Worm (Caenorhabditis elegans) whole organism, L3 larva: ENCODE data around the gene H03G16.1.

ENCODE experiments used
- R02D3.7 ChIP-seq: fragments of 150-350 bp; optimal IDR thresholded peaks from 2 replicates; lab custom pipeline; 2014; ENCODE audit warnings: missing biosample characterization, missing genetic modification characterization
- ceh-16 ChIP-seq: sonication (generic microtip); optimal IDR thresholded peaks from 2 replicates; lab custom pipeline; 2017; ENCODE audit warnings: missing biosample characterization, missing genetic modification characterization
- ceh-28 ChIP-seq: fragments of 150-350 bp; optimal IDR thresholded peaks from 2 replicates; lab custom pipeline; 2014; ENCODE audit warnings: missing biosample characterization, missing genetic modification reagents, missing genetic modification characterization
- ceh-82 ChIP-seq: fragments of 150-350 bp; optimal IDR thresholded peaks from 2 replicates; lab custom pipeline; 2014; ENCODE audit warnings: missing biosample characterization, missing genetic modification characterization
- egl-27 ChIP-seq: sonication (generic microtip); optimal IDR thresholded peaks from 4 replicates; lab custom pipeline; 2017; ENCODE audit warnings: missing biosample characterization, missing genetic modification reagents, missing genetic modification characterization
- egl-5 ChIP-seq: fragments of 150-350 bp; optimal IDR thresholded peaks from 2 replicates; lab custom pipeline; 2017; ENCODE audit warnings: missing biosample characterization, missing genetic modification reagents, missing genetic modification characterization, inconsistent platforms
- elt-1 ChIP-seq: fragments of 150-350 bp; optimal IDR thresholded peaks from 2 replicates; lab custom pipeline; 2014; ENCODE audit warnings: missing biosample characterization, missing genetic modification characterization
- elt-2 ChIP-seq: sonication (generic microtip); optimal IDR thresholded peaks from 2 replicates; lab custom pipeline; 2016; ENCODE audit warnings: missing genetic modification reagents, mild to moderate bottlenecking, missing genetic modification characterization, missing compliant biosample characterization
- elt-3 ChIP-seq, 3 experiments: fragments of 150-350 bp in 1 of 3; sonication (generic microtip) in 2 of 3; optimal IDR thresholded peaks; 2 replicates in 2 of 3; 4 replicates in 1 of 3; lab custom pipeline; 2014 to 2017; ENCODE audit warnings: missing biosample characterization in 3 of 3, missing genetic modification characterization in 3 of 3
- eor-1 ChIP-seq, 2 experiments: fragments of 150-350 bp; optimal IDR thresholded peaks; 2 replicates each; lab custom pipeline; 2014 to 2018; ENCODE audit warnings: missing biosample characterization in 2 of 2, missing genetic modification characterization in 2 of 2
- hmg-11 ChIP-seq: sonication (generic microtip); optimal IDR thresholded peaks from 2 replicates; lab custom pipeline; 2016; ENCODE audit warnings: missing genetic modification characterization, missing compliant biosample characterization
- jun-1 ChIP-seq: fragments of 150-350 bp; optimal IDR thresholded peaks from 2 replicates; lab custom pipeline; 2014; ENCODE audit warnings: missing biosample characterization, missing genetic modification reagents, missing genetic modification characterization
- lin-15B ChIP-seq: fragments of 150-350 bp; optimal IDR thresholded peaks from 2 replicates; lab custom pipeline; 2014; ENCODE audit warnings: missing biosample characterization, missing genetic modification characterization
- lin-39 ChIP-seq: fragments of 150-350 bp; optimal IDR thresholded peaks from 2 replicates; lab custom pipeline; 2018; ENCODE audit warnings: missing biosample characterization, missing genetic modification reagents, missing genetic modification characterization
- lsy-12 ChIP-seq: sonication (generic microtip); optimal IDR thresholded peaks from 2 replicates; lab custom pipeline; 2016; ENCODE audit warnings: mild to moderate bottlenecking, missing genetic modification characterization, missing compliant biosample characterization
- nfya-1 ChIP-seq: sonication (generic microtip); optimal IDR thresholded peaks from 2 replicates; lab custom pipeline; 2017; ENCODE audit warnings: missing genetic modification characterization, mild to moderate bottlenecking, missing compliant biosample characterization, antibody characterized with exemption, moderate library complexity; ENCODE audit not compliant: insufficient read depth
- nhr-11 ChIP-seq: fragments of 150-350 bp; optimal IDR thresholded peaks from 2 replicates; lab custom pipeline; 2014; ENCODE audit warnings: missing biosample characterization, missing genetic modification characterization
- nhr-12 ChIP-seq: fragments of 150-350 bp; optimal IDR thresholded peaks from 2 replicates; lab custom pipeline; 2014; ENCODE audit warnings: missing biosample characterization, missing genetic modification characterization
- nhr-23 ChIP-seq: fragments of 150-350 bp; optimal IDR thresholded peaks from 2 replicates; lab custom pipeline; 2014; ENCODE audit warnings: missing biosample characterization, missing genetic modification reagents, missing genetic modification characterization
- nhr-25 ChIP-seq: sonication (generic microtip); optimal IDR thresholded peaks from 2 replicates; lab custom pipeline; 2017; ENCODE audit warnings: missing biosample characterization, missing genetic modification characterization
- nhr-28 ChIP-seq: fragments of 150-350 bp; optimal IDR thresholded peaks from 2 replicates; lab custom pipeline; 2014; ENCODE audit warnings: missing biosample characterization, missing genetic modification characterization
- nhr-43 ChIP-seq: sonication (generic microtip); optimal IDR thresholded peaks from 2 replicates; lab custom pipeline; 2016; ENCODE audit warnings: mild to moderate bottlenecking, missing genetic modification characterization, missing compliant biosample characterization; ENCODE audit not compliant: poor library complexity, severe bottlenecking
- nhr-77 ChIP-seq: fragments of 150-350 bp; optimal IDR thresholded peaks from 2 replicates; lab custom pipeline; 2014; ENCODE audit warnings: missing biosample characterization, missing genetic modification characterization
- pha-4 ChIP-seq: fragments of 150-350 bp; optimal IDR thresholded peaks from 2 replicates; lab custom pipeline; 2014; ENCODE audit warnings: missing biosample characterization, missing genetic modification reagents, missing genetic modification characterization
- pqm-1 ChIP-seq: fragments of 150-350 bp; optimal IDR thresholded peaks from 2 replicates; lab custom pipeline; 2017; ENCODE audit warnings: missing biosample characterization, missing genetic modification characterization, inconsistent platforms
- sea-2 ChIP-seq: fragments of 150-350 bp; sonication (generic microtip); optimal IDR thresholded peaks from 4 replicates; lab custom pipeline; 2014; ENCODE audit warnings: missing biosample characterization, missing genetic modification reagents, missing genetic modification characterization
- skn-1 ChIP-seq: fragments of 150-350 bp; optimal IDR thresholded peaks from 2 replicates; lab custom pipeline; 2014; ENCODE audit warnings: missing biosample characterization, missing genetic modification characterization
- snpc-4 ChIP-seq: fragments of 150-350 bp; optimal IDR thresholded peaks from 2 replicates; lab custom pipeline; 2014; ENCODE audit warnings: missing biosample characterization, missing genetic modification characterization
- tbx-2 ChIP-seq: sonication (generic microtip); optimal IDR thresholded peaks from 2 replicates; lab custom pipeline; 2016; ENCODE audit warnings: mild to moderate bottlenecking, missing genetic modification characterization, missing compliant biosample characterization
- unc-39 ChIP-seq: sonication (generic microtip); optimal IDR thresholded peaks from 4 replicates; lab custom pipeline; 2017; ENCODE audit warnings: missing biosample characterization, missing genetic modification characterization
- unc-62 ChIP-seq: fragments of 150-350 bp; sonication (generic microtip); optimal IDR thresholded peaks from 4 replicates; lab custom pipeline; 2014; ENCODE audit warnings: missing biosample characterization, missing genetic modification reagents, missing genetic modification characterization
- zag-1 ChIP-seq: fragments of 150-350 bp; optimal IDR thresholded peaks from 2 replicates; lab custom pipeline; 2014; ENCODE audit warnings: missing biosample characterization, missing genetic modification characterization
- ztf-11 ChIP-seq: fragments of 150-350 bp; optimal IDR thresholded peaks from 2 replicates; lab custom pipeline; 2014; ENCODE audit warnings: missing biosample characterization, missing genetic modification characterization
- ztf-4 ChIP-seq: fragments of 150-350 bp; optimal IDR thresholded peaks from 2 replicates; lab custom pipeline; 2014; ENCODE audit warnings: missing biosample characterization, missing genetic modification characterization

Gene H03G16.1

ce11 chrX:15094973-15095372, 41.3 kb downstream of the H03G16.1 start, which contains the start of gene F09B12.7:
Gene F09B12.7, minus strand, starts transcription at chrX:15095073.
- no peak for TF ChIP-seq ztf-11 (tag; lab: Kevin White, UChicago)
- no peak for TF ChIP-seq nhr-23 (tag; lab: Kevin White, UChicago)
- TF ChIP-seq jun-1 (tag; lab: Kevin White, UChicago), result no peak
- TF ChIP-seq nfya-1 (tag; lab: Kevin White, UChicago), result no peak
- no peak for TF ChIP-seq skn-1 (tag; lab: Kevin White, UChicago)
- peak; percentile 59 for TF ChIP-seq pha-4 (tag; lab: Kevin White, UChicago)

- TF ChIP-seq ztf-4 (tag; lab: Kevin White, UChicago) (no peak), elt-2 (tag; lab: Kevin White, UChicago) (peak; percentile 62)
Observed at ce11 chrX:15096277-15096676, 42.6 kb downstream of the H03G16.1 start.

ce11 chrX:15097763-15098162, 44.1 kb downstream of the H03G16.1 start, which contains the start of gene F09B12.3:
Gene F09B12.3, minus strand, starts transcription at chrX:15097954.
- TF ChIP-seq egl-5 (tag; lab: Kevin White, UChicago) (no peak), pqm-1 (tag; lab: Kevin White, UChicago) (peak; percentile 82), ceh-82 (tag; lab: Kevin White, UChicago) (no peak), elt-1 (tag; lab: Kevin White, UChicago) (no peak), elt-2 (tag; lab: Kevin White, UChicago) (peak; percentile 84), pha-4 (tag; lab: Kevin White, UChicago) (peak; percentile 43), R02D3.7 (tag; lab: Kevin White, UChicago) (no peak), jun-1 (tag; lab: Kevin White, UChicago) (no peak), nhr-12 (tag; lab: Kevin White, UChicago) (no peak), eor-1 (tag; optimal IDR thresholded peaks at IDR 0.05; lab: Kevin White, UChicago) (no peak), unc-39 (tag; lab: Kevin White, UChicago) (no peak), ceh-16 (no peak), lsy-12 (no peak), nhr-77 (no peak), ceh-28 (tag; lab: Kevin White, UChicago) (no peak), hmg-11 (tag; lab: Kevin White, UChicago) (no peak), nhr-25 (tag; lab: Kevin White, UChicago) (no peak), nhr-28 (tag; lab: Kevin White, UChicago) (no peak), lin-15B (tag; lab: Kevin White, UChicago) (no peak)
- TF ChIP-seq, all 47 proteins: peak for 3

ce11 chrX:15100369-15100963, 46.8 kb downstream of the H03G16.1 start, which contains the start of gene dhhc-1:
Gene dhhc-1, minus strand, starts transcription at chrX:15100419.
- TF ChIP-seq egl-27 (tag; lab: Kevin White, UChicago), result no peak
- peak; percentile 34 for TF ChIP-seq snpc-4
- TF ChIP-seq unc-39 (tag; lab: Kevin White, UChicago), result no peak
- no peak for TF ChIP-seq ztf-4 (tag; lab: Kevin White, UChicago)
- no peak for TF ChIP-seq unc-62 (GFP tag; lab: Kevin White, UChicago)
- no peak for TF ChIP-seq tbx-2 (tag; lab: Kevin White, UChicago)
- TF ChIP-seq elt-3 (tag; optimal IDR thresholded peaks at IDR 0.05; lab: Kevin White, UChicago), result no peak
- no peak for TF ChIP-seq nhr-25 (tag; lab: Kevin White, UChicago)
- peak; percentile 51 for TF ChIP-seq lin-39
- peak; percentile 68 for TF ChIP-seq nfya-1 (tag; lab: Kevin White, UChicago)
- TF ChIP-seq hmg-11 (tag; lab: Kevin White, UChicago), result peak; percentile 87
- no peak for TF ChIP-seq ztf-11 (tag; lab: Kevin White, UChicago)
- peak; percentile 44 for TF ChIP-seq egl-5 (tag; lab: Kevin White, UChicago)
- peak; percentile 68 for TF ChIP-seq jun-1 (tag; lab: Kevin White, UChicago)
- TF ChIP-seq nhr-28 (tag; lab: Kevin White, UChicago), result no peak
- TF ChIP-seq zag-1 (tag; lab: Kevin White, UChicago), result no peak
- peak; percentile 71 for TF ChIP-seq pha-4 (tag; lab: Kevin White, UChicago)
- no peak for TF ChIP-seq eor-1 (tag; optimal IDR thresholded peaks at IDR 0.05; lab: Kevin White, UChicago)
- TF ChIP-seq sea-2 (GFP tag; lab: Kevin White, UChicago), result no peak
- no peak for TF ChIP-seq ceh-16
- TF ChIP-seq elt-2 (tag; lab: Kevin White, UChicago), result peak; percentile 48
- no peak for TF ChIP-seq elt-1 (tag; lab: Kevin White, UChicago)
- no peak for TF ChIP-seq nhr-11 (tag; lab: Kevin White, UChicago)
- TF ChIP-seq nhr-43 (tag; lab: Kevin White, UChicago), result peak; percentile 11
- TF ChIP-seq R02D3.7 (tag; lab: Kevin White, UChicago), result no peak
